Fruit fly (Drosophila melanogaster): ENCODE measurements around the gene Brr2.

Brr2 gene

dm6 chr3L:15956448-15957010 lies 11.1 kb downstream of the Brr2 start, which contains the start of gene elgi (continued):
- peak; percentile 96 for TF ChIP-seq sqz (GFP tag; optimal IDR thresholded peaks at IDR 0.05)
- TF ChIP-seq CG3726 (GFP tag; IDR thresholded peaks at IDR 0.05) = no peak
- TF ChIP-seq Asciz (GFP tag; optimal IDR thresholded peaks at IDR 0.05) = no peak
- no peak for TF ChIP-seq pb (GFP tag; optimal IDR thresholded peaks at IDR 0.05)
- no peak for TF ChIP-seq CG42726 (GFP tag; IDR thresholded peaks at IDR 0.05; ENCODE audit: partially characterized antibody)
- TF ChIP-seq Ets65A (GFP tag) = peak; percentile 94
- TF ChIP-seq CG18599 (GFP tag; optimal IDR thresholded peaks at IDR 0.05) = peak; percentile 65
- TF ChIP-seq ash1 (GFP tag; optimal IDR thresholded peaks at IDR 0.05) = no peak
- no peak for TF ChIP-seq ham (GFP tag; IDR thresholded peaks at IDR 0.05)
- TF ChIP-seq Ets97D (GFP tag; optimal IDR thresholded peaks at IDR 0.05) = peak; percentile 53
- no peak for TF ChIP-seq Mes4 (GFP tag; optimal IDR thresholded peaks at IDR 0.05)
- peak; percentile 1 for TF ChIP-seq NC2α (GFP tag; optimal IDR thresholded peaks at IDR 0.05)
- TF ChIP-seq Bteb2 (GFP tag; optimal IDR thresholded peaks at IDR 0.05) = peak; percentile 65
- peak; percentile 2 for TF ChIP-seq slou (GFP tag; optimal IDR thresholded peaks at IDR 0.05)
- TF ChIP-seq D19A (tag; optimal IDR thresholded peaks at IDR 0.05) = no peak
- TF ChIP-seq CG1647 (GFP tag; optimal IDR thresholded peaks at IDR 0.05) = peak; percentile 44
- peak; percentile 66 for TF ChIP-seq CG15514 (GFP tag; optimal IDR thresholded peaks at IDR 0.05)
- TF ChIP-seq CG8924 (tag; optimal IDR thresholded peaks at IDR 0.05) = peak; percentile 4
- TF ChIP-seq eyg (GFP tag; optimal IDR thresholded peaks at IDR 0.05) = peak; percentile 27
- peak; percentile 11 for TF ChIP-seq CG2875 (GFP tag; optimal IDR thresholded peaks at IDR 0.05)
- peak; percentile 73 for TF ChIP-seq gro (GFP tag; optimal IDR thresholded peaks at IDR 0.05)
- TF ChIP-seq CG10267 (tag; optimal IDR thresholded peaks at IDR 0.05) = peak; percentile 95
- no peak for TF ChIP-seq gt (GFP tag; IDR thresholded peaks at IDR 0.05)
- TF ChIP-seq Lim3 (GFP tag; IDR thresholded peaks at IDR 0.05) = no peak
- TF ChIP-seq shn (GFP tag; optimal IDR thresholded peaks at IDR 0.05) = peak; percentile 57
- TF ChIP-seq ATbp (GFP tag; optimal IDR thresholded peaks at IDR 0.05) = no peak
- peak; percentile 22 for TF ChIP-seq Scr (GFP tag; IDR thresholded peaks at IDR 0.05; ENCODE audit: partially characterized antibody)
- TF ChIP-seq CG7271 (tag; optimal IDR thresholded peaks at IDR 0.05) = no peak
- TF ChIP-seq CG16813 (GFP tag; IDR thresholded peaks at IDR 0.05; ENCODE audit: partially characterized antibody) = no peak
- no peak for TF ChIP-seq CG15269 (tag; optimal IDR thresholded peaks at IDR 0.05)
- TF ChIP-seq fd3F (GFP tag; optimal IDR thresholded peaks at IDR 0.05) = peak; percentile 17
- no peak for TF ChIP-seq al (GFP tag; IDR thresholded peaks at IDR 0.05)
- peak; percentile 48 for TF ChIP-seq CG16863 (GFP tag; optimal IDR thresholded peaks at IDR 0.05)
- no peak for TF ChIP-seq CG8290 (GFP tag; optimal IDR thresholded peaks at IDR 0.05)
- no peak for TF ChIP-seq CG8290 (tag; optimal IDR thresholded peaks at IDR 0.05)
- no peak for TF ChIP-seq Ravus (GFP tag; IDR thresholded peaks at IDR 0.05)
- TF ChIP-seq Dp (GFP tag; optimal IDR thresholded peaks at IDR 0.05) = peak; percentile 8
- no peak for TF ChIP-seq CG9727 (GFP tag; optimal IDR thresholded peaks at IDR 0.05)
- TF ChIP-seq CG32772 (GFP tag; IDR thresholded peaks at IDR 0.05) = peak; percentile 81
- TF ChIP-seq gsb (GFP tag; IDR thresholded peaks at IDR 0.05) = 0 out of 2 replicates have a peak, but pooled peaks have one; percentile 24
- peak; percentile 58; the same call in 2 of the 3 replicates for TF ChIP-seq dysf (GFP tag; IDR thresholded peaks at IDR 0.05)
- TF ChIP-seq CG17912 (GFP tag; optimal IDR thresholded peaks at IDR 0.05) = no peak
- TF ChIP-seq CG14014 (GFP tag; IDR thresholded peaks at IDR 0.05) = 0 out of 2 replicates have a peak, but pooled peaks have one; percentile 22
- TF ChIP-seq Hsf (GFP tag; optimal IDR thresholded peaks at IDR 0.05) = peak; percentile 75
- no peak for TF ChIP-seq HLH4C (GFP tag; IDR thresholded peaks at IDR 0.05; ENCODE audit: partially characterized antibody)
- TF ChIP-seq CG34376 (GFP tag; optimal IDR thresholded peaks at IDR 0.05) = peak; percentile 67
- peak; percentile 83 for TF ChIP-seq sob (GFP tag; IDR thresholded peaks at IDR 0.05)
- no peak for TF ChIP-seq CG2129 (GFP tag; IDR thresholded peaks at IDR 0.05; ENCODE audit: partially characterized antibody)
- TF ChIP-seq CG6683 (GFP tag; optimal IDR thresholded peaks at IDR 0.05) = no peak
- TF ChIP-seq NK7.1 (GFP tag; optimal IDR thresholded peaks at IDR 0.05) = no peak
